Fruit fly (Drosophila melanogaster) whole organism, embryonic: ENCODE measurements around the gene CG43338.
A peak's percentile ranks its signal among the peaks of the same experiment; 100 is the strongest.

Experiments used
- Ada2b ChIP-seq: fragments of 200-800 bp; sonication (Bioruptor generic); IDR thresholded peaks from 2 replicates; pipeline ENCODE4 v1.3.6; 2022; ENCODE audit warnings: missing biosample characterization, missing genetic modification characterization
- CG10267 ChIP-seq: fragments of 200-800 bp; sonication (Bioruptor generic); optimal IDR thresholded peaks from 2 replicates; lab custom pipeline; 2018; ENCODE audit warnings: missing biosample characterization, mild to moderate bottlenecking, missing genetic modification characterization, moderate library complexity
- CG11695 ChIP-seq: fragments of 200-800 bp; sonication (Bioruptor generic); IDR thresholded peaks from 3 replicates; pipeline ENCODE4 v1.3.6; 2022; ENCODE audit warnings: missing biosample characterization, missing genetic modification characterization
- CG12104 ChIP-seq: fragments of 200-800 bp; sonication (Bioruptor generic); optimal IDR thresholded peaks from 3 replicates; lab custom pipeline; 2016; ENCODE audit warnings: missing biosample characterization, missing genetic modification characterization
- CG14014 ChIP-seq: fragments of 200-800 bp; sonication (Bioruptor generic); IDR thresholded peaks from 2 replicates; pipeline ENCODE4 v1.3.6; 2022; ENCODE audit warnings: missing biosample characterization, missing genetic modification characterization
- CG14860 ChIP-seq: fragments of 200-800 bp; sonication (Bioruptor generic); IDR thresholded peaks from 3 replicates; pipeline ENCODE4 v1.3.6; 2022; ENCODE audit warnings: missing biosample characterization, missing genetic modification characterization; ENCODE audit not compliant: partially characterized antibody
- CG15269 ChIP-seq: fragments of 200-800 bp; sonication (Bioruptor generic); optimal IDR thresholded peaks from 2 replicates; lab custom pipeline; 2018; ENCODE audit warnings: missing biosample characterization, mild to moderate bottlenecking, missing genetic modification characterization, moderate library complexity
- CG1603 ChIP-seq: fragments of 200-800 bp; sonication (Bioruptor generic); optimal IDR thresholded peaks from 2 replicates; lab custom pipeline; 2019; ENCODE audit warnings: missing biosample characterization, mild to moderate bottlenecking, missing genetic modification characterization, moderate library complexity
- CG17328 ChIP-seq: fragments of 200-800 bp; sonication (Bioruptor generic); IDR thresholded peaks from 2 replicates; pipeline ENCODE4 v1.3.6; 2022; ENCODE audit warnings: missing biosample characterization, missing genetic modification characterization
- CG18619 ChIP-seq: fragments of 200-800 bp; sonication (Bioruptor generic); optimal IDR thresholded peaks from 3 replicates; lab custom pipeline; 2017; ENCODE audit warnings: missing biosample characterization, mild to moderate bottlenecking, missing genetic modification characterization
- CG18764 ChIP-seq: fragments of 200-800 bp; sonication (Bioruptor generic); optimal IDR thresholded peaks from 3 replicates; lab custom pipeline; 2016; ENCODE audit warnings: missing biosample characterization, missing genetic modification characterization
- CG31224 ChIP-seq: fragments of 200-800 bp; sonication (Bioruptor generic); IDR thresholded peaks from 2 replicates; pipeline ENCODE4 v1.3.6; 2022; ENCODE audit warnings: missing biosample characterization, missing genetic modification characterization
- CG31388 ChIP-seq: fragments of 200-800 bp; sonication (Bioruptor generic); optimal IDR thresholded peaks from 2 replicates; lab custom pipeline; 2016; ENCODE audit warnings: missing biosample characterization, missing genetic modification characterization
- CG34422 ChIP-seq: fragments of 200-800 bp; sonication (Bioruptor generic); IDR thresholded peaks from 3 replicates; pipeline ENCODE4 v1.3.6; 2022; ENCODE audit warnings: missing biosample characterization, missing genetic modification characterization
- CG42726 ChIP-seq: fragments of 200-800 bp; sonication (Bioruptor generic); IDR thresholded peaks from 2 replicates; pipeline ENCODE4 v1.3.6; 2022; ENCODE audit warnings: missing biosample characterization, missing genetic modification characterization; ENCODE audit not compliant: partially characterized antibody
- CG5245 ChIP-seq: fragments of 200-800 bp; sonication (Bioruptor generic); optimal IDR thresholded peaks from 3 replicates; lab custom pipeline; 2016; ENCODE audit warnings: missing biosample characterization, missing genetic modification characterization
- CG6272 ChIP-seq: fragments of 200-800 bp; sonication (Bioruptor generic); IDR thresholded peaks from 2 replicates; pipeline ENCODE4 v1.3.6; 2022; ENCODE audit warnings: missing biosample characterization, missing genetic modification characterization
- CG6813 ChIP-seq: fragments of 200-800 bp; sonication (Bioruptor generic); optimal IDR thresholded peaks from 2 replicates; lab custom pipeline; 2017; ENCODE audit warnings: missing biosample characterization, missing genetic modification characterization, mild to moderate bottlenecking, moderate library complexity, missing genetic modification reagents
- CG7357 ChIP-seq: fragments of 200-800 bp; sonication (Bioruptor generic); IDR thresholded peaks from 3 replicates; pipeline ENCODE4 v1.3.6; 2022; ENCODE audit warnings: missing biosample characterization, missing genetic modification characterization
- CG7839 ChIP-seq: fragments of 200-800 bp; sonication (Bioruptor generic); optimal IDR thresholded peaks from 3 replicates; lab custom pipeline; 2018; ENCODE audit warnings: missing biosample characterization, mild to moderate bottlenecking, missing genetic modification characterization, moderate library complexity
- CG8924 ChIP-seq: fragments of 200-800 bp; optimal IDR thresholded peaks from 3 replicates; lab custom pipeline; 2019; ENCODE audit warnings: missing biosample characterization, mild to moderate bottlenecking, missing genetic modification characterization, moderate library complexity
- CG9437 ChIP-seq: fragments of 200-800 bp; sonication (Bioruptor generic); optimal IDR thresholded peaks from 2 replicates; lab custom pipeline; 2018; ENCODE audit warnings: missing biosample characterization, mild to moderate bottlenecking, missing genetic modification characterization
- CTCF ChIP-seq: fragments of 200-800 bp; sonication (Bioruptor generic); optimal IDR thresholded peaks from 2 replicates; lab custom pipeline; 2017; ENCODE audit warnings: missing biosample characterization, mild to moderate bottlenecking, missing genetic modification characterization, moderate library complexity
- Dad ChIP-seq: fragments of 200-800 bp; sonication (Bioruptor generic); optimal IDR thresholded peaks from 3 replicates; lab custom pipeline; 2016; ENCODE audit warnings: missing biosample characterization, missing genetic modification characterization
- Drgx ChIP-seq: fragments of 200-800 bp; sonication (Bioruptor generic); IDR thresholded peaks from 2 replicates; pipeline ENCODE4 v1.3.6; 2022; ENCODE audit warnings: missing biosample characterization, missing genetic modification characterization
- Eip74EF ChIP-seq, 2 experiments: fragments of 200-800 bp in 1 of 2; fragments of >200 bp in 1 of 2; sonication (Bioruptor generic) in 1 of 2; optimal IDR thresholded peaks; 2 replicates each; lab custom pipeline; 2017 to 2019; ENCODE audit warnings: missing biosample characterization in 2 of 2, missing genetic modification characterization in 2 of 2, mild to moderate bottlenecking in 1 of 2, moderate library complexity in 1 of 2
- Ets65A ChIP-seq: fragments of 200-800 bp; sonication (Bioruptor generic); peaks from one replicate; lab custom pipeline; 2016; ENCODE audit warnings: missing biosample characterization, missing genetic modification characterization
- Fer3 ChIP-seq: fragments of 200-800 bp; sonication (Bioruptor generic); optimal IDR thresholded peaks from 2 replicates; lab custom pipeline; 2018; ENCODE audit warnings: missing biosample characterization, mild to moderate bottlenecking, missing genetic modification characterization, moderate library complexity
- H15 ChIP-seq: fragments of 200-800 bp; sonication (Bioruptor generic); IDR thresholded peaks from 3 replicates; pipeline ENCODE4 v1.3.6; 2022; ENCODE audit warnings: missing biosample characterization, missing genetic modification characterization
- H2.0 ChIP-seq: fragments of 200-800 bp; sonication (Bioruptor generic); IDR thresholded peaks from 2 replicates; pipeline ENCODE4 v1.3.6; 2022; ENCODE audit warnings: missing biosample characterization, missing genetic modification characterization
- Oaz ChIP-seq: fragments of 200-800 bp; sonication (Bioruptor generic); IDR thresholded peaks from 2 replicates; pipeline ENCODE4 v1.3.6; 2022; ENCODE audit warnings: missing biosample characterization, missing genetic modification characterization
- Oli ChIP-seq: fragments of 200-800 bp; sonication (Bioruptor generic); optimal IDR thresholded peaks from 2 replicates; lab custom pipeline; 2018; ENCODE audit warnings: missing biosample characterization, mild to moderate bottlenecking, missing genetic modification characterization, moderate library complexity
- Pdp1 ChIP-seq, 2 experiments: fragments of 200-800 bp; sonication (Bioruptor generic); optimal IDR thresholded peaks; 3 replicates each; lab custom pipeline; 2016; ENCODE audit warnings: missing biosample characterization in 2 of 2, missing genetic modification characterization in 2 of 2, mild to moderate bottlenecking in 1 of 2, moderate library complexity in 1 of 2
- Spps ChIP-seq: fragments of 200-800 bp; sonication (Bioruptor generic); optimal IDR thresholded peaks from 2 replicates; lab custom pipeline; 2018; ENCODE audit warnings: missing biosample characterization, mild to moderate bottlenecking, missing genetic modification characterization
- cas ChIP-seq: fragments of 200-800 bp; sonication (Bioruptor generic); IDR thresholded peaks from 2 replicates; pipeline ENCODE4 v1.3.6; 2022; ENCODE audit warnings: missing biosample characterization, missing genetic modification characterization
- disco-r ChIP-seq: fragments of 200-800 bp; sonication (Bioruptor generic); optimal IDR thresholded peaks from 2 replicates; lab custom pipeline; 2016; ENCODE audit warnings: missing biosample characterization, missing genetic modification characterization
- dmrt11E ChIP-seq: fragments of 200-800 bp; sonication (Bioruptor generic); optimal IDR thresholded peaks from 3 replicates; lab custom pipeline; 2018; ENCODE audit warnings: missing biosample characterization, mild to moderate bottlenecking, missing genetic modification characterization, moderate library complexity
- dpn ChIP-seq, 2 experiments: fragments of 200-800 bp; sonication (Bioruptor generic); optimal IDR thresholded peaks; 3 replicates each; lab custom pipeline; 2016; ENCODE audit warnings: missing biosample characterization in 2 of 2, missing genetic modification characterization in 2 of 2
- esg ChIP-seq: fragments of 200-800 bp; sonication (Bioruptor generic); conservative IDR thresholded peaks from 2 replicates; pipeline ENCODE4 v1.3.6; 2022; ENCODE audit warnings: missing biosample characterization, missing genetic modification characterization
- ewg ChIP-seq: fragments of 200-800 bp; sonication (Bioruptor generic); optimal IDR thresholded peaks from 3 replicates; lab custom pipeline; 2017; ENCODE audit warnings: mild to moderate bottlenecking, missing biosample characterization, missing genetic modification reagents, missing genetic modification characterization
- exex ChIP-seq: fragments of 200-800 bp; sonication (Bioruptor generic); optimal IDR thresholded peaks from 4 replicates; lab custom pipeline; 2018; ENCODE audit warnings: missing biosample characterization, mild to moderate bottlenecking, missing genetic modification characterization, moderate library complexity
- gcm ChIP-seq: fragments of 200-800 bp; sonication (Bioruptor generic); optimal IDR thresholded peaks from 2 replicates; lab custom pipeline; 2019; ENCODE audit warnings: missing biosample characterization, mild to moderate bottlenecking, missing genetic modification characterization, moderate library complexity
- gcm2 ChIP-seq: fragments of 200-800 bp; sonication (Bioruptor generic); optimal IDR thresholded peaks from 2 replicates; lab custom pipeline; 2016; ENCODE audit warnings: missing biosample characterization, missing genetic modification characterization
- gsb ChIP-seq: fragments of 200-800 bp; sonication (Bioruptor generic); IDR thresholded peaks from 2 replicates; pipeline ENCODE4 v1.3.6; 2022; ENCODE audit warnings: missing biosample characterization, missing genetic modification characterization
- gt ChIP-seq: fragments of 200-800 bp; sonication (Bioruptor generic); IDR thresholded peaks from 2 replicates; pipeline ENCODE4 v1.3.6; 2022; ENCODE audit warnings: missing biosample characterization, missing genetic modification characterization
- luna ChIP-seq: fragments of 200-800 bp; sonication (Bioruptor generic); optimal IDR thresholded peaks from 2 replicates; lab custom pipeline; 2016; ENCODE audit warnings: missing biosample characterization, missing genetic modification characterization
- otp ChIP-seq: fragments of 200-800 bp; sonication (Bioruptor generic); IDR thresholded peaks from 3 replicates; pipeline ENCODE4, ENCODE4 v1.3.6; 2022; ENCODE audit warnings: missing biosample characterization, missing genetic modification characterization
- slbo ChIP-seq: fragments of 200-800 bp; sonication (Bioruptor generic); IDR thresholded peaks from 2 replicates; pipeline ENCODE4 v1.3.6; 2022; ENCODE audit warnings: missing biosample characterization, missing genetic modification characterization
- tll ChIP-seq, 2 experiments: fragments of 200-800 bp in 1 of 2; fragments of >200 bp in 1 of 2; sonication (Bioruptor generic) in 1 of 2; optimal IDR thresholded peaks; 2 replicates each; lab custom pipeline; 2017 to 2019; ENCODE audit warnings: missing biosample characterization in 2 of 2, missing genetic modification characterization in 2 of 2, mild to moderate bottlenecking in 1 of 2, moderate library complexity in 1 of 2
- zfh1 ChIP-seq: fragments of 200-800 bp; sonication (Bioruptor generic); IDR thresholded peaks from 3 replicates; pipeline ENCODE4 v1.3.6; 2022; ENCODE audit warnings: missing biosample characterization, missing genetic modification characterization

The CG43338 gene

dm6 chr2L:18647857-18648652 lies 23.0 kb downstream of the CG43338 start (continued):
- no peak for TF ChIP-seq gcm2 (GFP tag; lab: Kevin White, UChicago)
- 0 out of 3 replicates have a peak, but pooled peaks have one; percentile 5 for TF ChIP-seq otp
- TF ChIP-seq CG7839, result peak; percentile 35
- no peak for TF ChIP-seq CG31388 (GFP tag; lab: Kevin White, UChicago)
- TF ChIP-seq CG17328, result peak; percentile 50
- no peak for TF ChIP-seq H15 (GFP tag; lab: Robert Waterston, UW)
- peak; percentile 59 for TF ChIP-seq dmrt11E
- TF ChIP-seq cas (GFP tag; lab: Robert Waterston, UW), result no peak
- TF ChIP-seq CG18619 (GFP tag; lab: Kevin White, UChicago), result peak; percentile 14
- no peak for TF ChIP-seq Eip74EF (GFP tag; optimal IDR thresholded peaks at IDR 0.05; lab: Kevin White, UChicago)
- TF ChIP-seq ewg, result peak; percentile 5
- TF ChIP-seq CG18764 (GFP tag; lab: Kevin White, UChicago), result no peak
- no peak for TF ChIP-seq CG12104
- TF ChIP-seq gt (GFP tag; lab: Robert Waterston, UW), result no peak
- peak; percentile 8 for TF ChIP-seq CG10267
- TF ChIP-seq exex (tag; lab: Kevin White, UChicago), result no peak
- TF ChIP-seq CG31224 (GFP tag; lab: Robert Waterston, UW), result no peak
- no peak for TF ChIP-seq CG5245 (GFP tag; lab: Kevin White, UChicago)
- TF ChIP-seq CG6813 (GFP tag; lab: Kevin White, UChicago), result no peak
- no peak for TF ChIP-seq Spps (tag; lab: Kevin White, UChicago)
- TF ChIP-seq Pdp1 (GFP tag; optimal IDR thresholded peaks at IDR 0.05; lab: Kevin White, UChicago), result peak; percentile 2 to 32
- no peak for TF ChIP-seq gsb
- TF ChIP-seq CG7357 (GFP tag; lab: Robert Waterston, UW), result no peak
- TF ChIP-seq Fer3 (tag; lab: Kevin White, UChicago), result no peak
- no peak for TF ChIP-seq CG42726 (GFP tag; lab: Robert Waterston, UW)
- TF ChIP-seq CG15269 (tag; lab: Kevin White, UChicago), result peak; percentile 2
- TF ChIP-seq CG8924 (tag; lab: Kevin White, UChicago), result peak; percentile 51
- no peak for TF ChIP-seq Drgx (GFP tag; lab: Robert Waterston, UW)
- TF ChIP-seq H2.0, result no peak
- no peak for TF ChIP-seq CG6272 (GFP tag; lab: Robert Waterston, UW)
- no peak for TF ChIP-seq disco-r
- peak; percentile 34; the same call in 1 of the 2 replicates for TF ChIP-seq Ada2b (GFP tag; lab: Robert Waterston, UW)
- no peak for TF ChIP-seq CTCF (GFP tag; lab: Kevin White, UChicago)
- TF ChIP-seq esg, result peak; percentile 35; the same call in 1 of the 2 replicates
- peak; percentile 61 for TF ChIP-seq Oli
- no peak for TF ChIP-seq CG14014 (GFP tag; lab: Robert Waterston, UW)
- no peak for TF ChIP-seq CG14860 (GFP tag; lab: Robert Waterston, UW)
- TF ChIP-seq CG11695 (GFP tag; lab: Robert Waterston, UW), result no peak
- TF ChIP-seq luna (GFP tag; lab: Kevin White, UChicago), result no peak
- TF ChIP-seq Dad (GFP tag; lab: Kevin White, UChicago), result no peak
- TF ChIP-seq dpn (GFP tag; optimal IDR thresholded peaks at IDR 0.05; lab: Kevin White, UChicago), result peak in 1 of 2 experiments; percentile 48
- 0 out of 2 replicates have a peak, but pooled peaks have one; percentile 19 for TF ChIP-seq Oaz (GFP tag; lab: Robert Waterston, UW)
- peak; percentile 53; the same call in 1 of the 3 replicates for TF ChIP-seq zfh1
- TF ChIP-seq CG9437 (GFP tag; lab: Kevin White, UChicago), result peak; percentile 25
- no peak for TF ChIP-seq tll (GFP tag; optimal IDR thresholded peaks at IDR 0.05; lab: Kevin White, UChicago)
- TF ChIP-seq CG34422 (GFP tag; lab: Robert Waterston, UW), result no peak
- no peak for TF ChIP-seq Ets65A (GFP tag; lab: Kevin White, UChicago)
- TF ChIP-seq CG1603 (tag; lab: Kevin White, UChicago), result peak; percentile 44
- TF ChIP-seq slbo, result peak; percentile 26; the same call in 1 of the 2 replicates
- peak; percentile 50 for TF ChIP-seq gcm
